Worm (Caenorhabditis elegans) whole organism, mixed stage, embryonic: ENCODE measurements around the gene C40C9.3.

Experiments used
- blmp-1 ChIP-seq: fragments of 150-350 bp; optimal IDR thresholded peaks from 2 replicates; lab custom pipeline; 2014; ENCODE audit warnings: missing biosample characterization, missing genetic modification characterization
- ceh-39 ChIP-seq: fragments of 150-350 bp; optimal IDR thresholded peaks from 2 replicates; lab custom pipeline; 2014; ENCODE audit warnings: missing biosample characterization, missing genetic modification characterization
- elt-3 ChIP-seq: fragments of 150-350 bp; optimal IDR thresholded peaks from 2 replicates; lab custom pipeline; 2014; ENCODE audit warnings: missing biosample characterization, missing genetic modification characterization
- lsy-2 ChIP-seq: fragments of 150-350 bp; optimal IDR thresholded peaks from 2 replicates; lab custom pipeline; 2014; ENCODE audit warnings: missing biosample characterization, missing genetic modification characterization
- nhr-12 ChIP-seq: fragments of 150-350 bp; optimal IDR thresholded peaks from 2 replicates; lab custom pipeline; 2014; ENCODE audit warnings: missing biosample characterization, missing genetic modification characterization
- nhr-237 ChIP-seq: fragments of 150-350 bp; optimal IDR thresholded peaks from 2 replicates; lab custom pipeline; 2014; ENCODE audit warnings: missing biosample characterization, missing genetic modification characterization
- pha-4 ChIP-seq: fragments of 150-350 bp; optimal IDR thresholded peaks from 2 replicates; lab custom pipeline; 2018; ENCODE audit warnings: missing biosample characterization, missing genetic modification reagents, missing genetic modification characterization
- snpc-4 ChIP-seq: fragments of 150-350 bp; optimal IDR thresholded peaks from 2 replicates; lab custom pipeline; 2014; ENCODE audit warnings: missing biosample characterization, missing genetic modification characterization
- zip-8 ChIP-seq: fragments of 150-350 bp; optimal IDR thresholded peaks from 2 replicates; lab custom pipeline; 2014; ENCODE audit warnings: missing biosample characterization, missing genetic modification characterization
- ztf-11 ChIP-seq: fragments of 150-350 bp; optimal IDR thresholded peaks from 2 replicates; lab custom pipeline; 2014; ENCODE audit warnings: missing biosample characterization, missing genetic modification characterization

DNA sequence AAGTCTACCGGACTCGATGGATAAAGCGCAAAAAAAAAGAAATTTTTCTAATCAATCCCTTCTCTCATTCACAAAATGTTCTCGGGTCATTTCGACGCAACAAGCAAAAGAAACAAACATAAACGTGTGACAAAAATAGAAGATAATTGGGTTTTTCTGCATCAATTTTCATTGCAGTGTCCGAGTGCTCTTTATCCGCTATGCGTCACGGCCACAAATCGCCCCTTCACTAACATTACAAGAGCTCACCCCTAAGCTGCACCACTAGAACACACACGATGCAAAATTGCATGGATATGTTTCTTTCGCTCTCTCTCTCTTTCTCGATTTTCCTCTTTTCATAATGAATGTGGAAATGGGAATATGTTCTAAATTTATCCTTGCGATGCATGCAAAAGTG is 48.7 kb downstream of the C40C9.3 start:
- no peak for TF ChIP-seq pha-4 (tag; lab: Kevin White, UChicago)
- no peak for TF ChIP-seq blmp-1 (tag; lab: Kevin White, UChicago)
- no peak for TF ChIP-seq nhr-12 (tag; lab: Kevin White, UChicago)
- TF ChIP-seq elt-3 (tag; lab: Kevin White, UChicago), result no peak
- TF ChIP-seq nhr-237, result no peak
- TF ChIP-seq ztf-11 (tag; lab: Kevin White, UChicago), result no peak
- TF ChIP-seq ceh-39 (tag; lab: Kevin White, UChicago), result no peak
- TF ChIP-seq snpc-4 (tag; lab: Kevin White, UChicago), result no peak
- no peak for TF ChIP-seq zip-8
- no peak for TF ChIP-seq lsy-2
